Fruit fly (Drosophila melanogaster) whole organism, prepupa: Measurements from ENCODE around the gene CG13721.

ENCODE experiments used
- CG10631 ChIP-seq: fragments of 200-800 bp; sonication (Bioruptor generic); optimal IDR thresholded peaks from 2 replicates; lab custom pipeline; 2016; ENCODE audit warnings: missing biosample characterization, missing genetic modification characterization
- CG3032 ChIP-seq: fragments of 200-800 bp; optimal IDR thresholded peaks from 2 replicates; lab custom pipeline; 2019; ENCODE audit warnings: missing biosample characterization, mild to moderate bottlenecking, missing genetic modification characterization, moderate library complexity
- CG6276 ChIP-seq: fragments of 200-800 bp; sonication (Bioruptor generic); optimal IDR thresholded peaks from 2 replicates; lab custom pipeline; 2017; ENCODE audit warnings: missing biosample characterization, mild to moderate bottlenecking, missing genetic modification characterization
- CG8319 ChIP-seq: fragments of 200-800 bp; sonication (Bioruptor generic); optimal IDR thresholded peaks from 3 replicates; lab custom pipeline; 2016; ENCODE audit warnings: missing biosample characterization, missing genetic modification characterization
- CG8632 ChIP-seq: fragments of 200-800 bp; sonication (Bioruptor generic); optimal IDR thresholded peaks from 3 replicates; lab custom pipeline; 2016; ENCODE audit warnings: missing biosample characterization, missing genetic modification characterization
- CG9139 ChIP-seq: fragments of 200-800 bp; sonication (Bioruptor generic); optimal IDR thresholded peaks from 3 replicates; lab custom pipeline; 2017; ENCODE audit warnings: missing biosample characterization, mild to moderate bottlenecking, missing genetic modification characterization
- Eip78C ChIP-seq: fragments of 200-800 bp; sonication (Bioruptor generic); peaks from one replicate; lab custom pipeline; 2016; ENCODE audit warnings: missing biosample characterization, missing genetic modification characterization
- Gug ChIP-seq: fragments of 200-800 bp; sonication (Bioruptor generic); IDR thresholded peaks from 2 replicates; pipeline ENCODE4 v1.3.6; 2022; ENCODE audit warnings: missing biosample characterization, missing genetic modification characterization
- Met ChIP-seq: fragments of 200-800 bp; sonication (Bioruptor generic); optimal IDR thresholded peaks from 3 replicates; lab custom pipeline; 2016; ENCODE audit warnings: missing biosample characterization, missing genetic modification characterization
- OdsH ChIP-seq: fragments of 200-800 bp; sonication (Bioruptor generic); optimal IDR thresholded peaks from 3 replicates; lab custom pipeline; 2016; ENCODE audit warnings: missing biosample characterization, missing genetic modification characterization
- Smox ChIP-seq: fragments of 200-800 bp; sonication (Bioruptor generic); optimal IDR thresholded peaks from 3 replicates; lab custom pipeline; 2016; ENCODE audit warnings: missing biosample characterization, missing genetic modification characterization
- Sox102F ChIP-seq: fragments of 200-800 bp; sonication (Bioruptor generic); optimal IDR thresholded peaks from 2 replicates; lab custom pipeline; 2016; ENCODE audit warnings: missing biosample characterization, mild to moderate bottlenecking, missing genetic modification characterization
- Sox15 ChIP-seq: fragments of 200-800 bp; sonication (Bioruptor generic); optimal IDR thresholded peaks from 3 replicates; lab custom pipeline; 2016; ENCODE audit warnings: missing biosample characterization, missing genetic modification characterization
- achi ChIP-seq: fragments of 200-800 bp; sonication (Bioruptor generic); optimal IDR thresholded peaks from 3 replicates; lab custom pipeline; 2016; ENCODE audit warnings: missing biosample characterization, missing genetic modification characterization
- acj6 ChIP-seq: fragments of 200-800 bp; sonication (Bioruptor generic); optimal IDR thresholded peaks from 3 replicates; lab custom pipeline; 2016; ENCODE audit warnings: missing biosample characterization, missing genetic modification characterization
- fd85E ChIP-seq: fragments of 200-800 bp; sonication (Bioruptor generic); optimal IDR thresholded peaks from 3 replicates; lab custom pipeline; 2016; ENCODE audit warnings: missing biosample characterization, missing genetic modification characterization
- net ChIP-seq: fragments of 200-800 bp; sonication (Bioruptor generic); optimal IDR thresholded peaks from 3 replicates; lab custom pipeline; 2016; ENCODE audit warnings: missing biosample characterization, missing genetic modification characterization
- salr ChIP-seq, 2 experiments: fragments of 200-800 bp; sonication (Bioruptor generic); optimal IDR thresholded peaks; 3 replicates each; lab custom pipeline; 2016 to 2018; ENCODE audit warnings: missing biosample characterization in 2 of 2, missing genetic modification characterization in 2 of 2, mild to moderate bottlenecking in 1 of 2

CG13721 gene

DNA sequence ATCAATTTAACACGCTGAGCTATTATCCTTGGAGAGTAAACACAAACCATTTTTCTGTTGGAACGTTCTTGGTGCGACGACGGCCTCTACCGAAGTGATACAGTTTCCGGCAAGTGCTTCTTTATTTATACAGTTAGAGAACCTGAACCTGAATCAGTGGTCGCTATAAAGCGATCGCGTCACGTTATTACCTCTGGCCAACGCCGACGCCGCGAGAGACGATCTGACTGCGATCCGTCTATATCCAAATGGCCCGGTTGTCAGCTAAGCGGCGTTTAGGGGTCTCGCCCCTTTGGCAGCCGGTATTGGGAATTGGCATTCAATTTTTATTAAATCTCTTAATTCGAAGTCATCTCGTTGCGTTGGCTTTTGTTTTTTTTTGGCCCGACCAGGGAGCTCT, 39.5 kb downstream of the CG13721 start, which contains the start of gene CG11345:
Gene CG11345 (minus strand): TSS at position 101 of the 400 bp plus-strand sequence.
- TF ChIP-seq Met (GFP tag; lab: Kevin White, UChicago) (no peak), fd85E (GFP tag; lab: Kevin White, UChicago) (no peak), CG3032 (tag; lab: Kevin White, UChicago) (no peak), Smox (GFP tag; lab: Kevin White, UChicago) (no peak), salr (GFP tag; optimal IDR thresholded peaks at IDR 0.05; lab: Kevin White, UChicago) (no peak)

DNA sequence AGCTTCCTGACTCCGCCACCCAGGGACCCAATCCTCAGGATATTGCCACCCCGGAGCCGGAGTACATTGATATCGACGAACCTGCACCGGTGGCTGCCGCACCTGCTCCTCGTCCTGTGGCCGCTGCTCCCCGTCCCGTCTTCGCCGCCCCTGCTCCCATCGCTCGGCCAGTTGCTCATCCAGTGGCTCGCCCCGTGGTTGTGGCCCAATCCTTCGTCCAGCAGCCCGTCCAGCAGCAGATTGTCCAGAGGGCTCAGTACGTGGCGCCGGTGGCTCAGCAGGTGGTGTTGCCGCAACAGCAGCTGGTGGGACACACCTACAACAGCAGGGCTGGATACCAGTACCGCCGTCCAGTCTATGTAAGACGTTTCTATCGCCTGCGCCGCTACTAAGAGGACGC, 50.3 kb downstream of the CG13721 start:
- no peak for TF ChIP-seq acj6 (GFP tag; lab: Kevin White, UChicago)
- TF ChIP-seq CG8319 (GFP tag; lab: Kevin White, UChicago): no peak
- no peak for TF ChIP-seq CG10631 (GFP tag; lab: Kevin White, UChicago)
- no peak for TF ChIP-seq Smox (GFP tag; lab: Kevin White, UChicago)
- no peak for TF ChIP-seq net (GFP tag; lab: Kevin White, UChicago)
- no peak for TF ChIP-seq OdsH
- no peak for TF ChIP-seq CG9139 (GFP tag; lab: Kevin White, UChicago)
- no peak for TF ChIP-seq Sox15 (GFP tag; lab: Kevin White, UChicago)
- no peak for TF ChIP-seq Eip78C (GFP tag; lab: Kevin White, UChicago)
- TF ChIP-seq salr (GFP tag; optimal IDR thresholded peaks at IDR 0.05; lab: Kevin White, UChicago): no peak
- TF ChIP-seq Gug (GFP tag; lab: Robert Waterston, UW): no peak
- no peak for TF ChIP-seq achi (GFP tag; lab: Kevin White, UChicago)
- no peak for TF ChIP-seq fd85E (GFP tag; lab: Kevin White, UChicago)
- no peak for TF ChIP-seq CG6276 (GFP tag; lab: Kevin White, UChicago)
- no peak for TF ChIP-seq Sox102F
- TF ChIP-seq CG8632 (GFP tag; lab: Kevin White, UChicago): no peak
